Fruit fly (Drosophila melanogaster): ENCODE results near the gene dgt4.

Gene dgt4

dm6 chrX:4131049-4131629, 17.6 kb downstream of the dgt4 start, which contains the start of gene GlcAT-I (continued):
- TF ChIP-seq ken (GFP tag; IDR thresholded peaks at IDR 0.05) (no peak), Bdp1 (GFP tag; optimal IDR thresholded peaks at IDR 0.05) (no peak), CG17186 (GFP tag; optimal IDR thresholded peaks at IDR 0.05) (no peak), CG17328 (GFP tag; IDR thresholded peaks at IDR 0.05) (no peak), ERR (GFP tag; optimal IDR thresholded peaks at IDR 0.05) (no peak), CG4854 (GFP tag; optimal IDR thresholded peaks at IDR 0.05) (no peak), HLH54F (GFP tag; optimal IDR thresholded peaks at IDR 0.05) (no peak), otp (GFP tag; IDR thresholded peaks at IDR 0.05) (no peak), Antp (GFP tag; optimal IDR thresholded peaks at IDR 0.05) (no peak), tap (tag; optimal IDR thresholded peaks at IDR 0.05) (no peak), ac (GFP tag; optimal IDR thresholded peaks at IDR 0.05) (no peak), Dfd (GFP tag; optimal IDR thresholded peaks at IDR 0.05) (no peak), Mrtf (GFP tag; IDR thresholded peaks at IDR 0.05) (no peak), Hr3 (GFP tag; optimal IDR thresholded peaks at IDR 0.05) (no peak), knrl (GFP tag; IDR thresholded peaks at IDR 0.05; ENCODE audit: partially characterized antibody) (peak; percentile 41; the same call in 1 of the 3 replicates), ranshi (GFP tag; IDR thresholded peaks at IDR 0.05) (no peak), nerfin-2 (GFP tag; IDR thresholded peaks at IDR 0.05; ENCODE audit: partially characterized antibody) (no peak), sens (GFP tag) (no peak), mirr (GFP tag; optimal IDR thresholded peaks at IDR 0.05) (no peak), CG42726 (GFP tag; IDR thresholded peaks at IDR 0.05; ENCODE audit: partially characterized antibody) (peak; percentile 17; the same call in 1 of the 2 replicates), zfh2 (GFP tag; optimal IDR thresholded peaks at IDR 0.05) (no peak), Hr78 (GFP tag; optimal IDR thresholded peaks at IDR 0.05) (no peak), p53 (GFP tag; optimal IDR thresholded peaks at IDR 0.05) (no peak), CG30403 (GFP tag; optimal IDR thresholded peaks at IDR 0.05) (no peak), Eip74EF (GFP tag; optimal IDR thresholded peaks at IDR 0.05) (no peak), CG17612 (GFP tag; IDR thresholded peaks at IDR 0.05) (no peak), chinmo (GFP tag; IDR thresholded peaks at IDR 0.05; ENCODE audit: partially characterized antibody) (no peak), CG4360 (GFP tag; IDR thresholded peaks at IDR 0.05) (no peak), scrt (GFP tag; optimal IDR thresholded peaks at IDR 0.05) (no peak), CG7839 (tag; optimal IDR thresholded peaks at IDR 0.05) (no peak), CG15514 (GFP tag; optimal IDR thresholded peaks at IDR 0.05) (peak; percentile 70), CG11456 (GFP tag; IDR thresholded peaks at IDR 0.05) (no peak), CG6791 (GFP tag; IDR thresholded peaks at IDR 0.05; ENCODE audit: partially characterized antibody) (peak; percentile 57; the same call in 2 of the 3 replicates), CG16813 (GFP tag; IDR thresholded peaks at IDR 0.05; ENCODE audit: partially characterized antibody) (peak; percentile 58), CkIIα-i1 (GFP tag; IDR thresholded peaks at IDR 0.05) (no peak), CG11085 (GFP tag; IDR thresholded peaks at IDR 0.05) (no peak), NFAT (GFP tag; IDR thresholded peaks at IDR 0.05) (no peak), Sox100B (GFP tag; optimal IDR thresholded peaks at IDR 0.05) (no peak), Oaz (GFP tag; IDR thresholded peaks at IDR 0.05) (no peak), CG9817 (tag; optimal IDR thresholded peaks at IDR 0.05) (no peak), lbe (GFP tag; optimal IDR thresholded peaks at IDR 0.05) (no peak), CG18764 (GFP tag; optimal IDR thresholded peaks at IDR 0.05) (no peak), CG30020 (tag; optimal IDR thresholded peaks at IDR 0.05) (no peak), vfl (GFP tag; optimal IDR thresholded peaks at IDR 0.05) (no peak), repo (GFP tag; optimal IDR thresholded peaks at IDR 0.05) (no peak), HmgZ (tag; optimal IDR thresholded peaks at IDR 0.05) (peak; percentile 22), CG1233 (GFP tag; optimal IDR thresholded peaks at IDR 0.05) (no peak), CG6683 (GFP tag; optimal IDR thresholded peaks at IDR 0.05) (no peak), HLH3B (GFP tag; IDR thresholded peaks at IDR 0.05) (no peak), Taf1 (GFP tag; IDR thresholded peaks at IDR 0.05) (no peak)

All from whole organism, embryonic.